Worm (Caenorhabditis elegans) whole organism, young adult: ENCODE measurements around the gene fipr-18.

ENCODE experiments used
- B0261.1 ChIP-seq: sonication (generic microtip); optimal IDR thresholded peaks from 2 replicates; lab custom pipeline; 2016; ENCODE audit warnings: mild to moderate bottlenecking, missing genetic modification characterization, moderate library complexity, missing compliant biosample characterization
- F10E7.11 ChIP-seq: sonication (generic microtip); optimal IDR thresholded peaks from 2 replicates; lab custom pipeline; 2017; ENCODE audit warnings: mild to moderate bottlenecking, missing genetic modification characterization, moderate library complexity, missing compliant biosample characterization
- F23B12.7 ChIP-seq: sonication (generic microtip); optimal IDR thresholded peaks from 2 replicates; lab custom pipeline; 2017; ENCODE audit warnings: missing genetic modification characterization, mild to moderate bottlenecking, missing compliant biosample characterization, antibody characterized with exemption, moderate library complexity; ENCODE audit not compliant: insufficient read depth
- F49E8.2 ChIP-seq: sonication (generic microtip); optimal IDR thresholded peaks from 3 replicates; lab custom pipeline; 2017; ENCODE audit warnings: missing genetic modification characterization, mild to moderate bottlenecking, missing compliant biosample characterization, antibody characterized with exemption, moderate library complexity; ENCODE audit not compliant: insufficient read depth
- K12H6.12 ChIP-seq: fragments of 200-800 bp; sonication (Bioruptor generic); optimal IDR thresholded peaks from 2 replicates; lab custom pipeline; 2018; ENCODE audit warnings: mild to moderate bottlenecking, missing genetic modification characterization, missing compliant biosample characterization
- T26A5.8 ChIP-seq: sonication (generic microtip); optimal IDR thresholded peaks from 2 replicates; lab custom pipeline; 2016; ENCODE audit warnings: missing genetic modification characterization, missing compliant biosample characterization
- ZK185.1 ChIP-seq: sonication (generic microtip); optimal IDR thresholded peaks from 2 replicates; lab custom pipeline; 2016; ENCODE audit warnings: mild to moderate bottlenecking, missing genetic modification characterization, missing compliant biosample characterization; ENCODE audit not compliant: poor library complexity, severe bottlenecking
- attf-6 ChIP-seq: fragments of 200-800 bp; sonication (Bioruptor generic); IDR thresholded peaks from 2 replicates; pipeline ENCODE4 v1.3.6; 2022; ENCODE audit warnings: missing genetic modification reagents, missing genetic modification characterization, missing compliant biosample characterization
- bed-2 ChIP-seq: fragments of 200-800 bp; sonication (Bioruptor generic); IDR thresholded peaks from 2 replicates; pipeline ENCODE4 v1.3.6; 2022; ENCODE audit warnings: missing genetic modification reagents, missing genetic modification characterization, missing compliant biosample characterization
- ccch-3 ChIP-seq: fragments of 200-800 bp; sonication (Bioruptor generic); optimal IDR thresholded peaks from 2 replicates; lab custom pipeline; 2018; ENCODE audit warnings: mild to moderate bottlenecking, missing genetic modification characterization, missing compliant biosample characterization
- cebp-1 ChIP-seq, 2 experiments: fragments of 200-800 bp in 1 of 2; sonication (Bioruptor generic) in 1 of 2; sonication (generic microtip) in 1 of 2; IDR thresholded peaks in 1 of 2; optimal IDR thresholded peaks in 1 of 2; 2 replicates each; pipeline versions ENCODE4 v1.3.6 to Lab custom; 2017 to 2022; ENCODE audit warnings: missing compliant biosample characterization in 2 of 2, missing genetic modification characterization in 2 of 2, mild to moderate bottlenecking in 1 of 2, missing genetic modification reagents in 1 of 2, moderate library complexity in 1 of 2
- cebp-2 ChIP-seq: fragments of 200-800 bp; sonication (Bioruptor generic); IDR thresholded peaks from 2 replicates; pipeline ENCODE4 v1.3.6; 2022; ENCODE audit warnings: missing genetic modification characterization, missing compliant biosample characterization
- ceh-27 ChIP-seq: fragments of 200-800 bp; sonication (Bioruptor generic); optimal IDR thresholded peaks from 2 replicates; lab custom pipeline; 2018; ENCODE audit warnings: mild to moderate bottlenecking, missing genetic modification characterization, moderate library complexity, missing compliant biosample characterization
- ceh-40 ChIP-seq: fragments of 200-800 bp; sonication (Bioruptor generic); IDR thresholded peaks from 2 replicates; pipeline ENCODE4 v1.3.6; 2022; ENCODE audit warnings: missing genetic modification characterization, missing compliant biosample characterization
- ceh-58 ChIP-seq: fragments of 200-800 bp; sonication (Bioruptor generic); IDR thresholded peaks from 2 replicates; pipeline ENCODE4 v1.3.6; 2022; ENCODE audit warnings: missing genetic modification characterization, missing compliant biosample characterization
- ceh-91 ChIP-seq: fragments of 200-800 bp; sonication (Bioruptor generic); IDR thresholded peaks from 2 replicates; pipeline ENCODE4 v1.3.6; 2022; ENCODE audit warnings: missing genetic modification reagents, missing genetic modification characterization, missing compliant biosample characterization
- chd-7 ChIP-seq: sonication (generic microtip); optimal IDR thresholded peaks from 2 replicates; lab custom pipeline; 2016; ENCODE audit warnings: mild to moderate bottlenecking, missing genetic modification characterization, moderate library complexity, missing compliant biosample characterization
- dpff-1 ChIP-seq: sonication (generic microtip); optimal IDR thresholded peaks from 2 replicates; lab custom pipeline; 2017; ENCODE audit warnings: mild to moderate bottlenecking, missing genetic modification characterization, missing compliant biosample characterization
- dpl-1 ChIP-seq: fragments of 150-350 bp; optimal IDR thresholded peaks from 2 replicates; lab custom pipeline; 2014; ENCODE audit warnings: missing biosample characterization, missing genetic modification reagents, missing genetic modification characterization
- egl-18 ChIP-seq: fragments of 200-800 bp; sonication (Bioruptor generic); IDR thresholded peaks from 2 replicates; pipeline ENCODE4 v1.3.6; 2022; ENCODE audit warnings: missing genetic modification reagents, missing genetic modification characterization, missing compliant biosample characterization
- egl-44 ChIP-seq: fragments of 200-800 bp; sonication (Bioruptor generic); IDR thresholded peaks from 2 replicates; pipeline ENCODE4 v1.3.6; 2022; ENCODE audit warnings: missing genetic modification reagents, missing genetic modification characterization, missing compliant biosample characterization
- ets-4 ChIP-seq: fragments of 200-800 bp; sonication (Bioruptor generic); optimal IDR thresholded peaks from 2 replicates; lab custom pipeline; 2018; ENCODE audit warnings: mild to moderate bottlenecking, missing genetic modification characterization, missing compliant biosample characterization
- fkh-3 ChIP-seq: sonication (generic microtip); optimal IDR thresholded peaks from 2 replicates; lab custom pipeline; 2016; ENCODE audit warnings: mild to moderate bottlenecking, missing genetic modification characterization, missing compliant biosample characterization
- hlh-12 ChIP-seq: sonication (generic microtip); optimal IDR thresholded peaks from 2 replicates; lab custom pipeline; 2016; ENCODE audit warnings: missing genetic modification characterization, missing compliant biosample characterization
- hmg-20 ChIP-seq: fragments of 200-800 bp; sonication (Bioruptor generic); IDR thresholded peaks from 2 replicates; pipeline ENCODE4 v1.3.6; 2022; ENCODE audit warnings: missing genetic modification reagents, missing genetic modification characterization, missing compliant biosample characterization
- lag-1 ChIP-seq: fragments of 200-800 bp; sonication (Bioruptor generic); IDR thresholded peaks from 2 replicates; pipeline ENCODE4 v1.3.6; 2022; ENCODE audit warnings: missing genetic modification reagents, missing genetic modification characterization, missing compliant biosample characterization
- let-607 ChIP-seq, 2 experiments: fragments of 200-800 bp in 1 of 2; sonication (Bioruptor generic) in 1 of 2; sonication (generic microtip) in 1 of 2; optimal IDR thresholded peaks; 2 replicates each; lab custom pipeline; 2016 to 2018; ENCODE audit warnings: mild to moderate bottlenecking in 2 of 2, missing compliant biosample characterization in 2 of 2, missing genetic modification characterization in 2 of 2, moderate library complexity in 2 of 2, missing genotype in 1 of 2
- lin-26 ChIP-seq: fragments of 200-800 bp; sonication (Bioruptor generic); IDR thresholded peaks from 2 replicates; pipeline ENCODE4 v1.3.6; 2022; ENCODE audit warnings: missing genetic modification reagents, missing genetic modification characterization, missing compliant biosample characterization
- lin-35 ChIP-seq, 3 experiments: fragments of 150-350 bp in 2 of 3; sonication (generic microtip) in 1 of 3; optimal IDR thresholded peaks; 2 replicates each; lab custom pipeline; 2014 to 2018; ENCODE audit warnings: missing biosample characterization in 3 of 3, missing genetic modification characterization in 3 of 3, missing genetic modification reagents in 3 of 3
- lin-40 ChIP-seq: sonication (generic microtip); optimal IDR thresholded peaks from 2 replicates; lab custom pipeline; 2016; ENCODE audit warnings: missing genetic modification characterization, mild to moderate bottlenecking, missing compliant biosample characterization, missing genotype, missing genetic modification reagents
- lsy-27 ChIP-seq: sonication (generic microtip); optimal IDR thresholded peaks from 2 replicates; lab custom pipeline; 2017; ENCODE audit warnings: missing genetic modification characterization, mild to moderate bottlenecking, missing compliant biosample characterization, antibody characterized with exemption, missing genotype, borderline replicate concordance; ENCODE audit not compliant: insufficient read depth
- madf-10 ChIP-seq: sonication (generic microtip); optimal IDR thresholded peaks from 2 replicates; lab custom pipeline; 2016; ENCODE audit warnings: mild to moderate bottlenecking, missing genetic modification characterization, missing compliant biosample characterization
- mes-4 ChIP-seq: sonication (generic microtip); optimal IDR thresholded peaks from 2 replicates; lab custom pipeline; 2016; ENCODE audit warnings: missing genotype, missing genetic modification characterization, missing compliant biosample characterization
- nhr-120 ChIP-seq: fragments of 200-800 bp; sonication (Bioruptor generic); IDR thresholded peaks from 2 replicates; pipeline ENCODE4 v1.3.6; 2022; ENCODE audit warnings: missing genetic modification characterization, missing compliant biosample characterization
- pha-4 ChIP-seq: fragments of 150-350 bp; sonication (generic microtip); optimal IDR thresholded peaks from 2 replicates; lab custom pipeline; 2014; ENCODE audit warnings: missing biosample characterization, missing genetic modification reagents, missing genetic modification characterization
- sdz-38 ChIP-seq: sonication (generic microtip); optimal IDR thresholded peaks from 2 replicates; lab custom pipeline; 2016; ENCODE audit warnings: missing genotype, missing genetic modification characterization, missing compliant biosample characterization
- snpc-1.1 ChIP-seq: sonication (generic microtip); optimal IDR thresholded peaks from 2 replicates; lab custom pipeline; 2017; ENCODE audit warnings: missing genetic modification characterization, mild to moderate bottlenecking, missing compliant biosample characterization, antibody characterized with exemption, moderate library complexity, missing genotype, missing genetic modification reagents; ENCODE audit not compliant: insufficient read depth
- somi-1 ChIP-seq: fragments of 200-800 bp; sonication (Bioruptor generic); optimal IDR thresholded peaks from 2 replicates; lab custom pipeline; 2018; ENCODE audit warnings: mild to moderate bottlenecking, missing genetic modification characterization, missing compliant biosample characterization
- tbp1 ChIP-seq: fragments of 200-800 bp; sonication (Bioruptor generic); optimal IDR thresholded peaks from 2 replicates; lab custom pipeline; 2018; ENCODE audit warnings: mild to moderate bottlenecking, missing genetic modification characterization, missing compliant biosample characterization
- unc-130 ChIP-seq: sonication (generic microtip); optimal IDR thresholded peaks from 2 replicates; lab custom pipeline; 2016; ENCODE audit warnings: missing genetic modification reagents, missing genetic modification characterization, missing compliant biosample characterization
- ztf-18 ChIP-seq: sonication (generic microtip); optimal IDR thresholded peaks from 2 replicates; lab custom pipeline; 2016; ENCODE audit warnings: missing genotype, mild to moderate bottlenecking, missing genetic modification characterization, missing compliant biosample characterization
- ztf-22 ChIP-seq: fragments of 200-800 bp; sonication (Bioruptor generic); optimal IDR thresholded peaks from 2 replicates; lab custom pipeline; 2018; ENCODE audit warnings: mild to moderate bottlenecking, missing genetic modification characterization, moderate library complexity, missing compliant biosample characterization
- ztf-25 ChIP-seq: fragments of 200-800 bp; sonication (Bioruptor generic); IDR thresholded peaks from 2 replicates; pipeline ENCODE4 v1.3.6; 2022; ENCODE audit warnings: missing genetic modification reagents, missing genetic modification characterization, missing compliant biosample characterization
- ztf-28 ChIP-seq: fragments of 200-800 bp; sonication (Bioruptor generic); IDR thresholded peaks from 2 replicates; pipeline ENCODE4 v1.3.6; 2022; ENCODE audit warnings: missing genetic modification reagents, missing genetic modification characterization, missing compliant biosample characterization

Gene fipr-18

DNA sequence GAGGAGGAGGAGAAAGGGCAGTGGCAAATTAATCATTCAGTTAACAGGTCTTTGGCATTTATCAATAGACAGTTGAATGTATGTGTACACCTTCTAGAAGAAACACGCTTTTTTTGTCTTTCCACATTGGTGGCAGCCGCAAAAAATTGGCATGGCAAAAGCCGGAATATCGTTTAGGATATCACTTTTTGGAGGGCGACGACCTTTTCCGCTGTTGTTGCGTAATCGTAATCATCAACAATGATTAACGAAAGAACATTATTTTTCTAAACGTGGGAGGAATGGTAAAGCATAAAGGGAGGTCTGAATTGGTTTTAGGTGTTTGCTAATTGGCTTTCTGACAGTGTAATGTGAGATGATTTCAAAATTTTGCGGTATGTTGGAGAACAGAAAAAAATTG is 32.8 kb downstream of the fipr-18 start:
- TF ChIP-seq mes-4 (tag; lab: Kevin White, UChicago) (no peak), tbp1 (GFP tag; lab: Kevin White, UChicago) (no peak), lsy-27 (tag; lab: Kevin White, UChicago) (no peak), pha-4 (tag; lab: Kevin White, UChicago) (no peak), egl-44 (GFP tag; lab: Robert Waterston, UW) (no peak), bed-2 (no peak), F23B12.7 (tag; lab: Kevin White, UChicago) (no peak)

DNA sequence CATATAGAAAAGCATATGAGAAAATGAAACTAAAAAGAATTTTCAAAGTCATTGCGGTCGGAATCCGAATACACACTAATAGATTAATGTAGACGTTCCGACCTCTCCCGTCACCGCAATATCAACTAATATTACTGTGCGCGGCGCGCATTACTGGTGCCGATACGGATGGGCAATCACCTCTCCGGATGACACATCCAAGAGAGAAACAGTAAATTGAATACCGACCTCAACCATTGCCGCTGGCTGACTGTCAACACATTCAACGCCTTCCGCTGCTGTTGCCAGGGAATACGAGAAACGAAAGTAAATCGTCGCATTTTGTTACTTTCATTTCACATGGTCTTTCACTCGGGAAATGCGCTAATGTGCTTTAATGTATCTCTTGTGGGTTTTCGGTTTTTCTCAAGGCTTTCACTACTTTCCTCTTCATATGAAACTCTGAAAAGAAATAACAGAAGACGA is 35.8 kb downstream of the fipr-18 start:
- TF ChIP-seq dpff-1 (tag; lab: Kevin White, UChicago): peak; percentile 87
- TF ChIP-seq ztf-22 (GFP tag; lab: Kevin White, UChicago): no peak
- TF ChIP-seq ceh-91 (GFP tag; lab: Robert Waterston, UW): no peak
- peak; percentile 90 for TF ChIP-seq chd-7 (tag; lab: Kevin White, UChicago)
- no peak for TF ChIP-seq ztf-28 (GFP tag; lab: Robert Waterston, UW)
- no peak for TF ChIP-seq dpl-1 (GFP tag; lab: Kevin White, UChicago)
- peak; percentile 66; the same call in 1 of the 2 replicates for TF ChIP-seq egl-18
- TF ChIP-seq ZK185.1 (tag; lab: Kevin White, UChicago): no peak
- no peak for TF ChIP-seq F23B12.7 (tag; lab: Kevin White, UChicago)
- no peak for TF ChIP-seq K12H6.12 (tag; lab: Kevin White, UChicago)
- no peak for TF ChIP-seq ccch-3 (GFP tag; lab: Kevin White, UChicago)
- TF ChIP-seq bed-2: no peak
- TF ChIP-seq ztf-25: peak; percentile 54; the same call in 1 of the 2 replicates
- TF ChIP-seq cebp-1 (GFP tag; IDR thresholded peaks at IDR 0.05; lab: Robert Waterston, UW): no peak
- TF ChIP-seq cebp-1 (tag; optimal IDR thresholded peaks at IDR 0.05; lab: Kevin White, UChicago): peak; percentile 45
- TF ChIP-seq lin-35 (GFP tag; optimal IDR thresholded peaks at IDR 0.05; lab: Kevin White, UChicago): peak in 2 of 3 experiments; percentile 33 to 49
- TF ChIP-seq ceh-40 (GFP tag; lab: Robert Waterston, UW): 0 out of 2 replicates have a peak, but pooled peaks have one; percentile 38
- TF ChIP-seq fkh-3 (tag; lab: Kevin White, UChicago): peak; percentile 97
- peak; percentile 89 for TF ChIP-seq F10E7.11
- peak; percentile 34 for TF ChIP-seq B0261.1 (tag; lab: Kevin White, UChicago)
- TF ChIP-seq ets-4 (GFP tag; lab: Kevin White, UChicago): no peak
- TF ChIP-seq sdz-38 (tag; lab: Kevin White, UChicago): no peak
- peak; percentile 36 for TF ChIP-seq ceh-27 (GFP tag; lab: Kevin White, UChicago)
- TF ChIP-seq madf-10 (tag; lab: Kevin White, UChicago): no peak
- TF ChIP-seq hmg-20 (GFP tag; lab: Robert Waterston, UW): peak; percentile 37; the same call in 1 of the 2 replicates
- TF ChIP-seq lag-1 (GFP tag; lab: Robert Waterston, UW): no peak
- peak; percentile 75 for TF ChIP-seq attf-6
- no peak for TF ChIP-seq snpc-1.1 (tag; lab: Kevin White, UChicago)
- peak; percentile 90; the same call in 1 of the 2 replicates for TF ChIP-seq ceh-58
- peak; percentile 44 for TF ChIP-seq hlh-12 (tag; lab: Kevin White, UChicago)
- TF ChIP-seq lin-26 (GFP tag; lab: Robert Waterston, UW): no peak; the same call in 1 of the 2 replicates
- peak; percentile 43 for TF ChIP-seq tbp1 (GFP tag; lab: Kevin White, UChicago)
- peak; percentile 41 for TF ChIP-seq T26A5.8 (tag; lab: Kevin White, UChicago)
- no peak for TF ChIP-seq nhr-120 (GFP tag; lab: Robert Waterston, UW)
- TF ChIP-seq lin-40 (tag; lab: Kevin White, UChicago): peak; percentile 14
- peak; percentile 56 for TF ChIP-seq unc-130 (GFP tag; lab: Kevin White, UChicago)
- TF ChIP-seq ztf-18: no peak
- TF ChIP-seq F49E8.2 (tag; lab: Kevin White, UChicago): peak; percentile 66
- peak; percentile 53; the same call in 1 of the 2 replicates for TF ChIP-seq cebp-2 (GFP tag; lab: Robert Waterston, UW)
- peak; percentile 47 for TF ChIP-seq somi-1 (GFP tag; lab: Kevin White, UChicago)
- no peak for TF ChIP-seq mes-4 (tag; lab: Kevin White, UChicago)
- TF ChIP-seq let-607 (tag; optimal IDR thresholded peaks at IDR 0.05; lab: Kevin White, UChicago): no peak
